Worm (Caenorhabditis elegans) whole organism, young adult: ENCODE measurements around the gene C50E3.13.

Experiments used
- F55B11.4 ChIP-seq: sonication (generic microtip); optimal IDR thresholded peaks from 2 replicates; lab custom pipeline; 2016; ENCODE audit warnings: missing compliant biosample characterization, missing genetic modification characterization, borderline replicate concordance; ENCODE audit not compliant: insufficient read depth
- ama-1 ChIP-seq, 3 experiments: fragments of 150-350 bp in 1 of 3; sonication (generic microtip) in 2 of 3; optimal IDR thresholded peaks; 2 replicates each; lab custom pipeline; 2014 to 2018; ENCODE audit warnings: missing biosample characterization in 2 of 3, missing genetic modification characterization in 2 of 3, missing genetic modification reagents in 2 of 3
- ceh-40 ChIP-seq: fragments of 200-800 bp; sonication (Bioruptor generic); IDR thresholded peaks from 2 replicates; pipeline ENCODE4 v1.3.6; 2022; ENCODE audit warnings: missing genetic modification characterization, missing compliant biosample characterization

ce11 chrV:7626550-7626949 lies 2.5 kb upstream of the C50E3.13 start, which contains the start of gene F07C4.6:
- TF ChIP-seq F55B11.4 (tag; lab: Kevin White, UChicago) (no peak), ceh-40 (GFP tag; lab: Robert Waterston, UW) (no peak), ama-1 (optimal IDR thresholded peaks at IDR 0.05; lab: Kevin White, UChicago) (no peak), ama-1 (GFP tag; optimal IDR thresholded peaks at IDR 0.05; lab: Kevin White, UChicago) (no peak)
